Worm (Caenorhabditis elegans): ENCODE measurements around the gene srbc-66.

The srbc-66 gene

DNA sequence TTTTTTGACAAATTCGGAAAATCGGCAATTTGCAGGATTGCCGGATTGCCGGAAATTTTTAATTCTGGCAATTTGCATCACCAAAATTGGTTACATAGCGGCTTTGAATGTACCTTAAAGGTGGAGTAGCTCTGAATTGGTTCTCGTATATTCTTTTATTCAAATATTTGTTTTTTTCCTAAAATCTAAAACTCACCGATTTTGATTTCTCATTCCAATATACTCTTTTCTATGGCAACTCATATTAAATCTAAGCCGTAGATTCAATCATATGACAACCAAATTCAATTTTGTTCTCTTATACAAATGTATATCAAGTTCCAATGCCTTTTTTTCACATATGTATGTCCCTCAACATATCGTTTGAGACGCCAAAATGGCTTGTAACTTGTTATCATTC is 19.1 kb downstream of the srbc-66 start, which contains the start of gene sri-21:
sri-21 (plus strand) TSS at position 301 of the 400 bp plus-strand sequence.
- TF ChIP-seq ZK337.2 (GFP tag; IDR thresholded peaks at IDR 0.05), result no peak
- TF ChIP-seq Y5F2A.4 (GFP tag; optimal IDR thresholded peaks at IDR 0.05), result no peak
- no peak for TF ChIP-seq vab-7 (GFP tag; IDR thresholded peaks at IDR 0.05)
- TF ChIP-seq ceh-28 (tag; optimal IDR thresholded peaks at IDR 0.05), result no peak
- TF ChIP-seq lim-7 (GFP tag; IDR thresholded peaks at IDR 0.05), result no peak
- TF ChIP-seq T20F7.1 (GFP tag; optimal IDR thresholded peaks at IDR 0.05), result no peak
- no peak for TF ChIP-seq sdz-12 (GFP tag; optimal IDR thresholded peaks at IDR 0.05)
- no peak for TF ChIP-seq zfp-3 (GFP tag; conservative IDR thresholded peaks at IDR 0.05)
- TF ChIP-seq zip-11 (GFP tag; IDR thresholded peaks at IDR 0.05), result no peak
- TF ChIP-seq mxl-2 (GFP tag; conservative IDR thresholded peaks at IDR 0.05), result no peak
- TF ChIP-seq hlh-30 (tag; optimal IDR thresholded peaks at IDR 0.05; ENCODE audit: insufficient read depth), result no peak
- no peak for TF ChIP-seq cey-2 (tag; optimal IDR thresholded peaks at IDR 0.05; ENCODE audit: borderline replicate concordance, insufficient read depth)
- no peak for TF ChIP-seq daf-16 (GFP tag; optimal IDR thresholded peaks at IDR 0.05)
- TF ChIP-seq daf-16 (tag; optimal IDR thresholded peaks at IDR 0.05), result no peak
- TF ChIP-seq duxl-1 (tag; optimal IDR thresholded peaks at IDR 0.05; ENCODE audit: poor library complexity), result no peak
- TF ChIP-seq dve-1 (tag; optimal IDR thresholded peaks at IDR 0.05; ENCODE audit: insufficient read depth), result no peak
- TF ChIP-seq lin-39 (tag; optimal IDR thresholded peaks at IDR 0.05), result no peak
- TF ChIP-seq lin-1 (GFP tag; IDR thresholded peaks at IDR 0.05), result no peak
- TF ChIP-seq pqm-1 (tag; optimal IDR thresholded peaks at IDR 0.05), result no peak
- TF ChIP-seq mdt-29 (GFP tag; IDR thresholded peaks at IDR 0.05), result no peak

ce11 chrV:3551765-3552164 is 21.3 kb downstream of the srbc-66 start, which contains the start of gene grl-28:
Gene grl-28 (minus strand): TSS chrV:3551865.
- TF ChIP-seq arid-1 (GFP tag; conservative IDR thresholded peaks at IDR 0.05) (no peak), F26F4.8 (GFP tag; conservative IDR thresholded peaks at IDR 0.05) (no peak), lin-1 (GFP tag; IDR thresholded peaks at IDR 0.05) (no peak), nhr-102 (tag; optimal IDR thresholded peaks at IDR 0.05) (no peak), ceh-44 (GFP tag; IDR thresholded peaks at IDR 0.05) (no peak), ceh-20 (GFP tag; IDR thresholded peaks at IDR 0.05) (no peak), ama-1 (optimal IDR thresholded peaks at IDR 0.05) (no peak), egl-43 (GFP tag; IDR thresholded peaks at IDR 0.05) (no peak), rbr-2 (tag; optimal IDR thresholded peaks at IDR 0.05) (no peak), F49E8.2 (tag; optimal IDR thresholded peaks at IDR 0.05; ENCODE audit: borderline replicate concordance) (no peak), zfp-2 (tag; optimal IDR thresholded peaks at IDR 0.05) (no peak), saeg-2 (GFP tag; IDR thresholded peaks at IDR 0.05) (no peak), nhr-77 (tag; optimal IDR thresholded peaks at IDR 0.05) (no peak), dve-1 (tag; optimal IDR thresholded peaks at IDR 0.05; ENCODE audit: insufficient read depth) (no peak), lin-29 (GFP tag; IDR thresholded peaks at IDR 0.05) (no peak), F37D6.2 (tag; optimal IDR thresholded peaks at IDR 0.05) (no peak)

DNA sequence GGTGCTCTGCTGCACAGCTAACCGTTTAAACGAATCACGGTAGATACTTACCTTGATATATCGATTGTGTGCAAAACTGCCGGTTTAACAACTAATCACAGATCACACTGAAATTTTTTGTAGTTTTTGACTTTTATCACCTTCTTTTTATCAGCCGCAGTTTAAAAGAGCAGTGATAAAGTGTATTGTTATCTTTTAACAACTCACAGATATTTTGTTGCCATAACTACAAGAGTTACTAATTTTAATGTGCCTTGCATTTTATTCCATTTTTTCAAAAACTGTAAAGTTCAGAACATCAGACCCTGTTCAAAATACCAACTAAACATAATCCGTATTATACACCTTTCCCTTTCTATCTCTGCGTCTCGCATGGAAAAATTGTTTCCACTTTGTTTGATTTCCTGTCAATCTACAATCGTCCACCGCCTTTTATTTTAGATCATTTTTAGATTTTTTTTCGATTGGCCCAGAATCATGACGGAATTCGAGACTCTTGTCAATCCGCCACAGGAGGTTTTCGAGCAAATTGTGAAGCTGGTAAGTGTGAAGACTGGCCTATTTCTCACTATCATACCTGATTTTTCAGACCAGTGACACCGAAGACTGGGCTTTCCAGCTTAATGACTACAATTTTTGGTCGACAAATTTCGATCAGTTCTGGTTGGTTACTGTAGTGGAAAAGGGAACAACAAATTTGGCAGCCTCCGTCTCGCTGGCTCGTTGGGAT is 22.4 kb downstream of the srbc-66 start, which contains the start of gene T24A6.20:
T24A6.20 (plus strand) TSS at position 395 of the 730 bp plus-strand sequence.
- TF ChIP-seq ceh-62 (tag; optimal IDR thresholded peaks at IDR 0.05) (no peak), lin-39 (tag; optimal IDR thresholded peaks at IDR 0.05) (no peak), gei-8 (GFP tag; optimal IDR thresholded peaks at IDR 0.05) (no peak), hif-1 (tag; optimal IDR thresholded peaks at IDR 0.05) (no peak), ctbp-1 (GFP tag; IDR thresholded peaks at IDR 0.05) (no peak), rbr-2 (tag; optimal IDR thresholded peaks at IDR 0.05) (no peak), tra-1 (GFP tag; IDR thresholded peaks at IDR 0.05) (no peak), ceh-32 (tag; optimal IDR thresholded peaks at IDR 0.05; ENCODE audit: poor library complexity) (no peak), daf-19 (GFP tag; conservative IDR thresholded peaks at IDR 0.05) (no peak), spr-1 (tag; optimal IDR thresholded peaks at IDR 0.05) (no peak), pqm-1 (tag; optimal IDR thresholded peaks at IDR 0.05) (peak; percentile 16), php-3 (GFP tag; IDR thresholded peaks at IDR 0.05) (0 out of 2 replicates have a peak, but pooled peaks have one; percentile 45), dmd-6 (GFP tag; IDR thresholded peaks at IDR 0.05) (no peak; the same call in 1 of the 2 replicates), F49E8.2 (tag; optimal IDR thresholded peaks at IDR 0.05; ENCODE audit: borderline replicate concordance) (no peak), mes-2 (tag; optimal IDR thresholded peaks at IDR 0.05; ENCODE audit: poor library complexity, severe bottlenecking) (no peak), lin-38 (GFP tag; IDR thresholded peaks at IDR 0.05) (no peak), Y48G9A.11 (GFP tag; IDR thresholded peaks at IDR 0.05) (no peak)
